Fruit fly (Drosophila melanogaster): ENCODE data around the gene CG4613.

- no peak for TF ChIP-seq achi (GFP tag; optimal IDR thresholded peaks at IDR 0.05)
- TF ChIP-seq Sox102F (GFP tag; optimal IDR thresholded peaks at IDR 0.05) = no peak
- TF ChIP-seq Blimp-1 (GFP tag; optimal IDR thresholded peaks at IDR 0.05) = no peak
- TF ChIP-seq CG34406 (GFP tag; optimal IDR thresholded peaks at IDR 0.05) = no peak
- no peak for TF ChIP-seq CG6854 (GFP tag; optimal IDR thresholded peaks at IDR 0.05)
- TF ChIP-seq esn (GFP tag; optimal IDR thresholded peaks at IDR 0.05) = no peak
- no peak for TF ChIP-seq CG3032 (tag; optimal IDR thresholded peaks at IDR 0.05)
- TF ChIP-seq CG11762 (GFP tag; optimal IDR thresholded peaks at IDR 0.05; ENCODE audit: insufficient read depth) = no peak
- TF ChIP-seq fd85E (GFP tag; optimal IDR thresholded peaks at IDR 0.05) = no peak
Observed at dm6 chr3L:14563461-14563860, 42.0 kb upstream of the CG4613 start.

Measured in whole organism, prepupa.